Fruit fly (Drosophila melanogaster): Measurements from ENCODE around the gene CG1637.

Gene CG1637

dm6 chrX:10927110-10927509 lies 49.4 kb upstream of the CG1637 start, which contains the start of gene CG2145 (continued):
- 0 out of 2 replicates have a peak, but pooled peaks have one; percentile 7 for TF ChIP-seq Xrp1 (GFP tag; IDR thresholded peaks at IDR 0.05)
- TF ChIP-seq ERR (GFP tag; optimal IDR thresholded peaks at IDR 0.05) = no peak
- peak; percentile 25; the same call in 1 of the 2 replicates for TF ChIP-seq Rfx (GFP tag; IDR thresholded peaks at IDR 0.05)
- TF ChIP-seq Adf1 (GFP tag; IDR thresholded peaks at IDR 0.05) = peak; percentile 73
- peak; percentile 3 for TF ChIP-seq CoRest (tag; optimal IDR thresholded peaks at IDR 0.05)
- no peak for TF ChIP-seq Stat92E (GFP tag; optimal IDR thresholded peaks at IDR 0.05)
- TF ChIP-seq ab (GFP tag; optimal IDR thresholded peaks at IDR 0.05) = no peak
- no peak for TF ChIP-seq TFAM (GFP tag; optimal IDR thresholded peaks at IDR 0.05)
- TF ChIP-seq Drgx (GFP tag; IDR thresholded peaks at IDR 0.05) = peak; percentile 35; the same call in 1 of the 2 replicates
- no peak for TF ChIP-seq ems (GFP tag; optimal IDR thresholded peaks at IDR 0.05)
- TF ChIP-seq sob (GFP tag; IDR thresholded peaks at IDR 0.05) = no peak
- no peak for TF ChIP-seq fd102C (GFP tag; optimal IDR thresholded peaks at IDR 0.05)
- peak; percentile 62 for TF ChIP-seq Aef1 (GFP tag; IDR thresholded peaks at IDR 0.05)
- no peak for TF ChIP-seq cas (GFP tag; IDR thresholded peaks at IDR 0.05)
- TF ChIP-seq CG15601 (tag; optimal IDR thresholded peaks at IDR 0.05) = no peak
- TF ChIP-seq fd64A (GFP tag; optimal IDR thresholded peaks at IDR 0.05) = no peak
- no peak for TF ChIP-seq unpg (GFP tag; optimal IDR thresholded peaks at IDR 0.05)
- TF ChIP-seq amos (GFP tag; IDR thresholded peaks at IDR 0.05; ENCODE audit: partially characterized antibody) = no peak
- TF ChIP-seq CG17359 (tag; optimal IDR thresholded peaks at IDR 0.05) = no peak
- TF ChIP-seq CG6175 (GFP tag; IDR thresholded peaks at IDR 0.05) = peak; percentile 82; the same call in 1 of the 3 replicates
- TF ChIP-seq chinmo (GFP tag; IDR thresholded peaks at IDR 0.05; ENCODE audit: partially characterized antibody) = peak; percentile 88
- TF ChIP-seq so (GFP tag; IDR thresholded peaks at IDR 0.05) = 0 out of 3 replicates have a peak, but pooled peaks have one; percentile 19
- no peak for TF ChIP-seq CG15269 (tag; optimal IDR thresholded peaks at IDR 0.05)
- peak; percentile 0 for TF ChIP-seq CG8924 (tag; optimal IDR thresholded peaks at IDR 0.05)
- no peak for TF ChIP-seq CG4328 (GFP tag; optimal IDR thresholded peaks at IDR 0.05)
- no peak for TF ChIP-seq sd (tag; optimal IDR thresholded peaks at IDR 0.05)
- TF ChIP-seq nau (GFP tag; optimal IDR thresholded peaks at IDR 0.05) = no peak
- peak; percentile 18 for TF ChIP-seq run (tag; optimal IDR thresholded peaks at IDR 0.05)
- TF ChIP-seq dan (GFP tag; IDR thresholded peaks at IDR 0.05) = no peak
- no peak for TF ChIP-seq CG14050 (GFP tag; IDR thresholded peaks at IDR 0.05)
- TF ChIP-seq CG9727 (GFP tag; optimal IDR thresholded peaks at IDR 0.05) = no peak
- peak; percentile 5 for TF ChIP-seq Hmr (GFP tag; optimal IDR thresholded peaks at IDR 0.05)
- no peak for TF ChIP-seq insv (GFP tag; optimal IDR thresholded peaks at IDR 0.05)
- no peak for TF ChIP-seq dm (GFP tag; optimal IDR thresholded peaks at IDR 0.05)
- no peak for TF ChIP-seq Poxn (GFP tag; IDR thresholded peaks at IDR 0.05)
- TF ChIP-seq CG4360 (GFP tag; IDR thresholded peaks at IDR 0.05) = peak; percentile 90
- no peak for TF ChIP-seq CG17568 (GFP tag; optimal IDR thresholded peaks at IDR 0.05)
- TF ChIP-seq crol (GFP tag; IDR thresholded peaks at IDR 0.05) = no peak
- no peak for TF ChIP-seq pan (optimal IDR thresholded peaks at IDR 0.05)
- no peak for TF ChIP-seq pan (GFP tag; optimal IDR thresholded peaks at IDR 0.05 in 1 of 2, IDR thresholded peaks at IDR 0.05 in 1 of 2)
- TF ChIP-seq repo (GFP tag; optimal IDR thresholded peaks at IDR 0.05) = no peak
- no peak for TF ChIP-seq CG9817 (tag; optimal IDR thresholded peaks at IDR 0.05)
- no peak for TF ChIP-seq Trl (optimal IDR thresholded peaks at IDR 0.05)
- TF ChIP-seq Trl (GFP tag; optimal IDR thresholded peaks at IDR 0.05) = no peak

Measured in whole organism, embryonic.